Fruit fly (Drosophila melanogaster): ENCODE data around the gene CG14907.
A peak's percentile ranks its signal among the peaks of the same experiment; 100 is the strongest.

- TF ChIP-seq CG6791 (GFP tag; IDR thresholded peaks at IDR 0.05; ENCODE audit: partially characterized antibody) (peak; percentile 83), CG11504 (tag; optimal IDR thresholded peaks at IDR 0.05) (no peak), Gsc (GFP tag; IDR thresholded peaks at IDR 0.05) (no peak), CoRest (tag; optimal IDR thresholded peaks at IDR 0.05) (peak; percentile 34), pan (optimal IDR thresholded peaks at IDR 0.05) (no peak), pan (GFP tag; optimal IDR thresholded peaks at IDR 0.05 in 1 of 2, IDR thresholded peaks at IDR 0.05 in 1 of 2) (no peak), CG12299 (tag; optimal IDR thresholded peaks at IDR 0.05) (no peak)
Measured at dm6 chr3R:16614241-16614640, 37.9 kb downstream of the CG14907 start, which contains the start of gene CG10340.

All from whole organism, embryonic.